Worm (Caenorhabditis elegans) whole organism, L3 larva: Measurements from ENCODE around the gene F58B4.5.

Experiments used
- ceh-28 ChIP-seq: fragments of 150-350 bp; optimal IDR thresholded peaks from 2 replicates; lab custom pipeline; 2014; ENCODE audit warnings: missing biosample characterization, missing genetic modification reagents, missing genetic modification characterization
- ceh-9 ChIP-seq: sonication (generic microtip); optimal IDR thresholded peaks from 2 replicates; lab custom pipeline; 2018; ENCODE audit warnings: missing biosample characterization, missing genetic modification characterization
- fos-1 ChIP-seq: fragments of 150-350 bp; optimal IDR thresholded peaks from 2 replicates; lab custom pipeline; 2014; ENCODE audit warnings: missing biosample characterization, missing genetic modification characterization
- lin-39 ChIP-seq: fragments of 150-350 bp; optimal IDR thresholded peaks from 2 replicates; lab custom pipeline; 2018; ENCODE audit warnings: missing biosample characterization, missing genetic modification reagents, missing genetic modification characterization
- nhr-28 ChIP-seq: fragments of 150-350 bp; optimal IDR thresholded peaks from 2 replicates; lab custom pipeline; 2014; ENCODE audit warnings: missing biosample characterization, missing genetic modification characterization
- nhr-76 ChIP-seq: fragments of 150-350 bp; sonication (generic microtip); optimal IDR thresholded peaks from 5 replicates; lab custom pipeline; 2014; ENCODE audit warnings: missing biosample characterization, missing genetic modification characterization
- nhr-77 ChIP-seq: fragments of 150-350 bp; optimal IDR thresholded peaks from 2 replicates; lab custom pipeline; 2014; ENCODE audit warnings: missing biosample characterization, missing genetic modification characterization
- snpc-4 ChIP-seq: fragments of 150-350 bp; optimal IDR thresholded peaks from 2 replicates; lab custom pipeline; 2014; ENCODE audit warnings: missing biosample characterization, missing genetic modification characterization

DNA sequence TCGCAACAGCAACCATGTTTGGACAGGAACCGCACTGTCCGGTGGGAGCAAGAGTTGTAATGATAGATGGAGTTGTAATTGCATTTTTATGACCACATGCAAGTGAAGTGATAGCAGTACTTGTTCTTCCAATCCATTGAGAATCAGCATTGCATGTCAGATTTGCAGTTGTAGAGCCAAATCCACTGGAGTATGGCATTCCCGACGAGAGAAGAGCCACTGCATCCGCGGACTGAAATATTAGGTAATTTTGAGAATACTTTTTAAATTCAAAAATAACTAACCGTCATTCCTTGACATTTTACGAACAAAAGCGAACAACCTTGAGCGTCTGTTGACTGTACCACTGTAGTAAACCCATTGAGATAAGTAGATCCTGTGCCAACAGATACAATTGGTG lies 42.6 kb downstream of the F58B4.5 start:
- TF ChIP-seq fos-1 (tag; lab: Kevin White, UChicago) (no peak), ceh-9 (no peak), snpc-4 (tag; lab: Kevin White, UChicago) (no peak), nhr-28 (no peak), nhr-76 (tag; lab: Kevin White, UChicago) (no peak), lin-39 (tag; lab: Kevin White, UChicago) (no peak), ceh-28 (tag; lab: Kevin White, UChicago) (no peak), nhr-77 (tag; lab: Kevin White, UChicago) (no peak)
